Worm (Caenorhabditis elegans) whole organism, L4 larva: Measurements from ENCODE around the gene T26H5.11.
A peak's percentile ranks its signal among the peaks of the same experiment; 100 is the strongest.

ENCODE experiments used
- F37D6.2 ChIP-seq: sonication (generic microtip); optimal IDR thresholded peaks from 2 replicates; lab custom pipeline; 2016; ENCODE audit warnings: mild to moderate bottlenecking, missing genetic modification characterization, missing compliant biosample characterization
- F49E8.2 ChIP-seq: sonication (generic microtip); optimal IDR thresholded peaks from 2 replicates; lab custom pipeline; 2016; ENCODE audit warnings: missing compliant biosample characterization, mild to moderate bottlenecking, missing genetic modification characterization, borderline replicate concordance
- R02D3.7 ChIP-seq: fragments of 150-350 bp; sonication (generic microtip); optimal IDR thresholded peaks from 3 replicates; lab custom pipeline; 2014; ENCODE audit warnings: missing biosample characterization, missing genetic modification characterization
- Y105C5A.15 ChIP-seq: fragments of 200-800 bp; sonication (Bioruptor generic); IDR thresholded peaks from 2 replicates; pipeline ENCODE4 v1.3.6; 2022; ENCODE audit warnings: missing genetic modification characterization, missing compliant biosample characterization
- Y48G9A.11 ChIP-seq: fragments of 200-800 bp; sonication (Bioruptor generic); IDR thresholded peaks from 2 replicates; pipeline ENCODE4 v1.3.6; 2022; ENCODE audit warnings: missing genetic modification reagents, missing genetic modification characterization, missing compliant biosample characterization
- Y75B8A.6 ChIP-seq: fragments of 200-800 bp; sonication (Bioruptor generic); IDR thresholded peaks from 2 replicates; pipeline ENCODE4 v1.3.6; 2022; ENCODE audit warnings: missing genetic modification reagents, missing genetic modification characterization, missing compliant biosample characterization
- attf-4 ChIP-seq: sonication (generic microtip); optimal IDR thresholded peaks from 3 replicates; lab custom pipeline; 2017; ENCODE audit warnings: missing biosample characterization, missing genetic modification characterization
- ceh-44 ChIP-seq: fragments of 200-800 bp; sonication (Bioruptor generic); IDR thresholded peaks from 2 replicates; pipeline ENCODE4 v1.3.6; 2022; ENCODE audit warnings: missing genetic modification reagents, missing genetic modification characterization, missing compliant biosample characterization
- ceh-62 ChIP-seq: sonication (generic microtip); optimal IDR thresholded peaks from 2 replicates; lab custom pipeline; 2017; ENCODE audit warnings: missing biosample characterization, missing genetic modification characterization
- ceh-82 ChIP-seq: sonication (generic microtip); optimal IDR thresholded peaks from 2 replicates; lab custom pipeline; 2017; ENCODE audit warnings: missing biosample characterization, missing genetic modification characterization
- cey-2 ChIP-seq: sonication (generic microtip); optimal IDR thresholded peaks from 3 replicates; lab custom pipeline; 2017; ENCODE audit warnings: missing genetic modification characterization, mild to moderate bottlenecking, missing compliant biosample characterization, antibody characterized with exemption, borderline replicate concordance; ENCODE audit not compliant: insufficient read depth
- daf-19 ChIP-seq: fragments of 200-800 bp; sonication (Bioruptor generic); conservative IDR thresholded peaks from 2 replicates; pipeline ENCODE4 v1.3.6; 2022; ENCODE audit warnings: missing genetic modification characterization, missing compliant biosample characterization
- daf-8 ChIP-seq: fragments of 200-800 bp; sonication (Bioruptor generic); IDR thresholded peaks from 2 replicates; pipeline ENCODE4 v1.3.6; 2022; ENCODE audit warnings: missing genetic modification characterization, missing compliant biosample characterization
- duxl-1 ChIP-seq: sonication (generic microtip); optimal IDR thresholded peaks from 2 replicates; lab custom pipeline; 2016; ENCODE audit warnings: mild to moderate bottlenecking, missing genetic modification characterization, moderate library complexity, missing compliant biosample characterization; ENCODE audit not compliant: poor library complexity
- dve-1 ChIP-seq: sonication (generic microtip); optimal IDR thresholded peaks from 2 replicates; lab custom pipeline; 2017; ENCODE audit warnings: antibody characterized with exemption, mild to moderate bottlenecking, missing genetic modification characterization, missing compliant biosample characterization; ENCODE audit not compliant: insufficient read depth
- egl-27 ChIP-seq: sonication (generic microtip); optimal IDR thresholded peaks from 3 replicates; lab custom pipeline; 2017; ENCODE audit warnings: missing biosample characterization, missing genetic modification reagents, missing genetic modification characterization
- egl-43 ChIP-seq: fragments of 200-800 bp; sonication (Bioruptor generic); IDR thresholded peaks from 2 replicates; pipeline ENCODE4 v1.3.6; 2022; ENCODE audit warnings: missing genetic modification reagents, missing genetic modification characterization, missing compliant biosample characterization
- fkh-10 ChIP-seq: fragments of 150-350 bp; optimal IDR thresholded peaks from 2 replicates; lab custom pipeline; 2014; ENCODE audit warnings: missing biosample characterization, missing genetic modification reagents, missing genetic modification characterization
- gei-8 ChIP-seq: fragments of 200-800 bp; sonication (Bioruptor generic); optimal IDR thresholded peaks from 2 replicates; lab custom pipeline; 2018; ENCODE audit warnings: mild to moderate bottlenecking, missing genetic modification characterization, missing compliant biosample characterization
- hlh-11 ChIP-seq: fragments of 200-800 bp; sonication (Bioruptor generic); optimal IDR thresholded peaks from 2 replicates; lab custom pipeline; 2018; ENCODE audit warnings: mild to moderate bottlenecking, missing genetic modification characterization, missing compliant biosample characterization
- hlh-30 ChIP-seq: sonication (generic microtip); optimal IDR thresholded peaks from 2 replicates; lab custom pipeline; 2017; ENCODE audit warnings: antibody characterized with exemption, mild to moderate bottlenecking, missing genetic modification characterization, missing compliant biosample characterization; ENCODE audit not compliant: insufficient read depth
- lim-7 ChIP-seq: fragments of 200-800 bp; sonication (Bioruptor generic); IDR thresholded peaks from 2 replicates; pipeline ENCODE4 v1.3.6; 2022; ENCODE audit warnings: missing genetic modification characterization, missing compliant biosample characterization
- lin-1 ChIP-seq: fragments of 200-800 bp; sonication (Bioruptor generic); IDR thresholded peaks from 2 replicates; pipeline ENCODE4 v1.3.6; 2022; ENCODE audit warnings: missing genetic modification reagents, missing genetic modification characterization, missing compliant biosample characterization
- lin-13 ChIP-seq: fragments of 150-350 bp; optimal IDR thresholded peaks from 2 replicates; lab custom pipeline; 2014; ENCODE audit warnings: missing biosample characterization, missing genetic modification reagents, missing genetic modification characterization
- lin-38 ChIP-seq: fragments of 200-800 bp; sonication (Bioruptor generic); IDR thresholded peaks from 2 replicates; pipeline ENCODE4 v1.3.6; 2022; ENCODE audit warnings: missing genetic modification reagents, missing genetic modification characterization, missing compliant biosample characterization
- madf-9 ChIP-seq: fragments of 200-800 bp; sonication (Bioruptor generic); conservative IDR thresholded peaks from 2 replicates; pipeline ENCODE4 v1.3.6; 2022; ENCODE audit warnings: missing genetic modification reagents, missing genetic modification characterization, missing compliant biosample characterization
- mdl-1 ChIP-seq, 2 experiments: fragments of 150-350 bp in 1 of 2; sonication (generic microtip) in 1 of 2; optimal IDR thresholded peaks; 2 replicates each; lab custom pipeline; 2014 to 2017; ENCODE audit warnings: missing biosample characterization in 2 of 2, missing genetic modification characterization in 2 of 2
- mxl-3 ChIP-seq: fragments of 200-800 bp; sonication (Bioruptor generic); optimal IDR thresholded peaks from 2 replicates; lab custom pipeline; 2018; ENCODE audit warnings: mild to moderate bottlenecking, missing genetic modification characterization, missing compliant biosample characterization
- nhr-25 ChIP-seq: sonication (generic microtip); optimal IDR thresholded peaks from 2 replicates; lab custom pipeline; 2017; ENCODE audit warnings: missing genetic modification characterization, mild to moderate bottlenecking, missing compliant biosample characterization, antibody characterized with exemption, moderate library complexity, borderline replicate concordance; ENCODE audit not compliant: insufficient read depth
- nhr-28 ChIP-seq: fragments of 150-350 bp; optimal IDR thresholded peaks from 2 replicates; lab custom pipeline; 2014; ENCODE audit warnings: missing biosample characterization, missing genetic modification characterization
- nhr-76 ChIP-seq: fragments of 150-350 bp; optimal IDR thresholded peaks from 2 replicates; lab custom pipeline; 2014; ENCODE audit warnings: missing biosample characterization, missing genetic modification characterization
- nhr-77 ChIP-seq: fragments of 150-350 bp; optimal IDR thresholded peaks from 2 replicates; lab custom pipeline; 2014; ENCODE audit warnings: missing biosample characterization, missing genetic modification characterization
- rbr-2 ChIP-seq: sonication (generic microtip); optimal IDR thresholded peaks from 2 replicates; lab custom pipeline; 2016; ENCODE audit warnings: missing genotype, missing genetic modification characterization, missing compliant biosample characterization
- saeg-2 ChIP-seq: fragments of 200-800 bp; sonication (Bioruptor generic); IDR thresholded peaks from 2 replicates; pipeline ENCODE4 v1.3.6; 2022; ENCODE audit warnings: missing genetic modification reagents, missing genetic modification characterization, missing compliant biosample characterization
- sdz-12 ChIP-seq: fragments of 200-800 bp; sonication (Bioruptor generic); optimal IDR thresholded peaks from 2 replicates; lab custom pipeline; 2018; ENCODE audit warnings: mild to moderate bottlenecking, missing genetic modification characterization, missing compliant biosample characterization
- skn-1 ChIP-seq: fragments of 150-350 bp; optimal IDR thresholded peaks from 2 replicates; lab custom pipeline; 2014; ENCODE audit warnings: missing biosample characterization, missing genetic modification characterization
- snpc-1.2 ChIP-seq: fragments of 200-800 bp; sonication (Bioruptor generic); IDR thresholded peaks from 2 replicates; pipeline ENCODE4 v1.3.6; 2022; ENCODE audit warnings: missing genetic modification reagents, missing genetic modification characterization, missing compliant biosample characterization
- snpc-4 ChIP-seq: fragments of 150-350 bp; optimal IDR thresholded peaks from 2 replicates; lab custom pipeline; 2014; ENCODE audit warnings: missing biosample characterization, missing genetic modification characterization
- spr-3 ChIP-seq: fragments of 200-800 bp; sonication (Bioruptor generic); optimal IDR thresholded peaks from 2 replicates; lab custom pipeline; 2018; ENCODE audit warnings: mild to moderate bottlenecking, missing genetic modification characterization, missing compliant biosample characterization
- tag-97 ChIP-seq: fragments of 200-800 bp; sonication (Bioruptor generic); IDR thresholded peaks from 2 replicates; pipeline ENCODE4 v1.3.6; 2022; ENCODE audit warnings: missing genetic modification characterization, missing compliant biosample characterization
- tra-1 ChIP-seq: fragments of 200-800 bp; sonication (Bioruptor generic); IDR thresholded peaks from 2 replicates; pipeline ENCODE4 v1.3.6; 2022; ENCODE audit warnings: missing genetic modification reagents, missing genetic modification characterization, missing compliant biosample characterization
- unc-130 ChIP-seq: sonication (generic microtip); optimal IDR thresholded peaks from 2 replicates; lab custom pipeline; 2016; ENCODE audit warnings: missing genetic modification reagents, missing genetic modification characterization, missing compliant biosample characterization
- unc-39 ChIP-seq: sonication (generic microtip); optimal IDR thresholded peaks from 2 replicates; lab custom pipeline; 2017; ENCODE audit warnings: missing biosample characterization, missing genetic modification characterization
- unc-62 ChIP-seq, 3 experiments: fragments of 150-350 bp in 1 of 3; sonication (generic microtip); optimal IDR thresholded peaks in 2 of 3; peaks in 1 of 3; 1 replicate in 1 of 3; 2 replicates in 2 of 3; lab custom pipeline; 2014 to 2017; ENCODE audit warnings: missing biosample characterization in 3 of 3, missing genetic modification characterization in 3 of 3, missing genetic modification reagents in 3 of 3, missing genotype in 1 of 3
- zag-1 ChIP-seq: fragments of 150-350 bp; optimal IDR thresholded peaks from 2 replicates; lab custom pipeline; 2014; ENCODE audit warnings: missing biosample characterization, missing genetic modification characterization
- zfp-3 ChIP-seq: fragments of 200-800 bp; sonication (Bioruptor generic); conservative IDR thresholded peaks from 2 replicates; pipeline ENCODE4 v1.3.6; 2022; ENCODE audit warnings: missing genetic modification reagents, missing genetic modification characterization, missing compliant biosample characterization
- zip-11 ChIP-seq: fragments of 200-800 bp; sonication (Bioruptor generic); IDR thresholded peaks from 2 replicates; pipeline ENCODE4 v1.3.6; 2022; ENCODE audit warnings: missing genetic modification characterization, missing compliant biosample characterization
- ztf-7 ChIP-seq: fragments of 150-350 bp; optimal IDR thresholded peaks from 2 replicates; lab custom pipeline; 2014; ENCODE audit warnings: missing biosample characterization, missing genetic modification characterization

The T26H5.11 gene

ce11 chrV:15480505-15481075 lies 36.5 kb upstream of the T26H5.11 start (continued):
- TF ChIP-seq Y105C5A.15 (GFP tag; lab: Robert Waterston, UW) = no peak
- TF ChIP-seq Y48G9A.11 (GFP tag; lab: Robert Waterston, UW) = no peak
- TF ChIP-seq lim-7 (GFP tag; lab: Robert Waterston, UW) = peak; percentile 64; the same call in 1 of the 2 replicates
- TF ChIP-seq ceh-44 (GFP tag; lab: Robert Waterston, UW) = no peak
- no peak for TF ChIP-seq nhr-76
- no peak for TF ChIP-seq F37D6.2 (tag; lab: Kevin White, UChicago)
- no peak for TF ChIP-seq daf-8
- TF ChIP-seq Y75B8A.6 = no peak
- TF ChIP-seq dve-1 = peak; percentile 7
- no peak for TF ChIP-seq cey-2
- 0 out of 2 replicates have a peak, but pooled peaks have one; percentile 43 for TF ChIP-seq lin-1 (GFP tag; lab: Robert Waterston, UW)
- TF ChIP-seq duxl-1 (tag; lab: Kevin White, UChicago) = no peak
- TF ChIP-seq F49E8.2 = no peak
- TF ChIP-seq zfp-3 (GFP tag; lab: Robert Waterston, UW) = no peak
- peak; percentile 62; the same call in 1 of the 2 replicates for TF ChIP-seq egl-43 (GFP tag; lab: Robert Waterston, UW)
- TF ChIP-seq tra-1 (GFP tag; lab: Robert Waterston, UW) = 0 out of 2 replicates have a peak, but pooled peaks have one; percentile 27
- TF ChIP-seq unc-130 (GFP tag; lab: Kevin White, UChicago) = no peak
- no peak for TF ChIP-seq nhr-28 (tag; lab: Kevin White, UChicago)
- no peak for TF ChIP-seq gei-8 (GFP tag; lab: Kevin White, UChicago)
- no peak for TF ChIP-seq hlh-11
- 0 out of 2 replicates have a peak, but pooled peaks have one; percentile 16 for TF ChIP-seq madf-9

ce11 chrV:15479825-15480224 lies 35.7 kb upstream of the T26H5.11 start:
- TF ChIP-seq nhr-25 (tag; lab: Kevin White, UChicago) (no peak), attf-4 (no peak), unc-130 (GFP tag; lab: Kevin White, UChicago) (peak; percentile 12), ceh-62 (tag; lab: Kevin White, UChicago) (no peak), madf-9 (no peak), daf-8 (no peak), sdz-12 (GFP tag; lab: Kevin White, UChicago) (no peak), tag-97 (GFP tag; lab: Robert Waterston, UW) (no peak), ceh-82 (tag; lab: Kevin White, UChicago) (no peak), snpc-4 (no peak), mxl-3 (no peak), skn-1 (tag; lab: Kevin White, UChicago) (no peak), lin-13 (GFP tag; lab: Kevin White, UChicago) (no peak), spr-3 (GFP tag; lab: Kevin White, UChicago) (no peak), lin-38 (no peak), mdl-1 (tag; optimal IDR thresholded peaks at IDR 0.05; lab: Kevin White, UChicago) (no peak), fkh-10 (GFP tag; lab: Kevin White, UChicago) (no peak), saeg-2 (GFP tag; lab: Robert Waterston, UW) (no peak), F49E8.2 (no peak), dve-1 (peak; percentile 21), daf-19 (GFP tag; lab: Robert Waterston, UW) (no peak), snpc-1.2 (GFP tag; lab: Robert Waterston, UW) (0 out of 2 replicates have a peak, but pooled peaks have one; percentile 51), rbr-2 (no peak), tra-1 (GFP tag; lab: Robert Waterston, UW) (no peak), zag-1 (no peak), ztf-7 (tag; lab: Kevin White, UChicago) (no peak), zip-11 (GFP tag; lab: Robert Waterston, UW) (no peak), R02D3.7 (tag; lab: Kevin White, UChicago) (no peak), unc-62 (GFP tag; optimal IDR thresholded peaks at IDR 0.05 in 1 of 2; lab: Kevin White, UChicago) (no peak), unc-62 (tag; optimal IDR thresholded peaks at IDR 0.05; lab: Kevin White, UChicago) (no peak), nhr-28 (tag; lab: Kevin White, UChicago) (no peak), nhr-77 (tag; lab: Kevin White, UChicago) (no peak), egl-43 (GFP tag; lab: Robert Waterston, UW) (peak; percentile 83), hlh-30 (tag; lab: Kevin White, UChicago) (no peak), egl-27 (no peak), unc-39 (tag; lab: Kevin White, UChicago) (no peak)
